Worm (Caenorhabditis elegans) whole organism, L4 larva: ENCODE data around the gene dmd-10.

Experiments used
- ceh-62 ChIP-seq: sonication (generic microtip); optimal IDR thresholded peaks from 2 replicates; lab custom pipeline; 2017; ENCODE audit warnings: missing biosample characterization, missing genetic modification characterization
- dpl-1 ChIP-seq: fragments of 150-350 bp; optimal IDR thresholded peaks from 2 replicates; lab custom pipeline; 2014; ENCODE audit warnings: missing biosample characterization, missing genetic modification reagents, missing genetic modification characterization
- dve-1 ChIP-seq: sonication (generic microtip); optimal IDR thresholded peaks from 2 replicates; lab custom pipeline; 2017; ENCODE audit warnings: antibody characterized with exemption, mild to moderate bottlenecking, missing genetic modification characterization, missing compliant biosample characterization; ENCODE audit not compliant: insufficient read depth
- gei-8 ChIP-seq: fragments of 200-800 bp; sonication (Bioruptor generic); optimal IDR thresholded peaks from 2 replicates; lab custom pipeline; 2018; ENCODE audit warnings: mild to moderate bottlenecking, missing genetic modification characterization, missing compliant biosample characterization
- lin-13 ChIP-seq: fragments of 150-350 bp; optimal IDR thresholded peaks from 2 replicates; lab custom pipeline; 2014; ENCODE audit warnings: missing biosample characterization, missing genetic modification reagents, missing genetic modification characterization
- lin-15B ChIP-seq: fragments of 150-350 bp; sonication (generic microtip); optimal IDR thresholded peaks from 3 replicates; lab custom pipeline; 2014; ENCODE audit warnings: missing biosample characterization, missing genetic modification characterization
- lin-39 ChIP-seq: fragments of 150-350 bp; optimal IDR thresholded peaks from 2 replicates; lab custom pipeline; 2014; ENCODE audit warnings: missing biosample characterization, missing genetic modification reagents, missing genetic modification characterization
- lsy-2 ChIP-seq, 2 experiments: fragments of 150-350 bp in 1 of 2; sonication (generic microtip) in 1 of 2; optimal IDR thresholded peaks; 2 replicates each; lab custom pipeline; 2014 to 2017; ENCODE audit warnings: missing biosample characterization in 2 of 2, missing genetic modification characterization in 2 of 2
- madf-5 ChIP-seq, 2 experiments: fragments of 200-800 bp; sonication (Bioruptor generic); IDR thresholded peaks; 2 replicates each; pipeline ENCODE4 v1.3.6; 2022; ENCODE audit warnings: missing compliant biosample characterization in 2 of 2, missing genetic modification characterization in 2 of 2
- mdl-1 ChIP-seq, 2 experiments: fragments of 150-350 bp in 1 of 2; sonication (generic microtip) in 1 of 2; optimal IDR thresholded peaks; 2 replicates each; lab custom pipeline; 2014 to 2017; ENCODE audit warnings: missing biosample characterization in 2 of 2, missing genetic modification characterization in 2 of 2
- nhr-25 ChIP-seq: sonication (generic microtip); optimal IDR thresholded peaks from 2 replicates; lab custom pipeline; 2017; ENCODE audit warnings: missing genetic modification characterization, mild to moderate bottlenecking, missing compliant biosample characterization, antibody characterized with exemption, moderate library complexity, borderline replicate concordance; ENCODE audit not compliant: insufficient read depth
- spr-1 ChIP-seq: sonication (generic microtip); optimal IDR thresholded peaks from 2 replicates; lab custom pipeline; 2016; ENCODE audit warnings: mild to moderate bottlenecking, missing genetic modification characterization, missing compliant biosample characterization

ce11 chrV:13206514-13206913 is 29.9 kb downstream of the dmd-10 start:
- TF ChIP-seq lin-15B (tag; lab: Kevin White, UChicago) (no peak), lin-39 (tag; lab: Kevin White, UChicago) (no peak), dve-1 (tag; lab: Kevin White, UChicago) (no peak), lin-13 (GFP tag; lab: Kevin White, UChicago) (no peak), spr-1 (tag; lab: Kevin White, UChicago) (no peak), gei-8 (no peak), dpl-1 (GFP tag; lab: Kevin White, UChicago) (no peak), lsy-2 (tag; optimal IDR thresholded peaks at IDR 0.05; lab: Kevin White, UChicago) (no peak), madf-5 (GFP tag; IDR thresholded peaks at IDR 0.05; lab: Robert Waterston, UW) (no peak), ceh-62 (tag; lab: Kevin White, UChicago) (no peak), nhr-25 (no peak), mdl-1 (tag; optimal IDR thresholded peaks at IDR 0.05; lab: Kevin White, UChicago) (no peak)
